Fruit fly (Drosophila melanogaster): ENCODE data around the gene GXIVsPLA2.

DNA sequence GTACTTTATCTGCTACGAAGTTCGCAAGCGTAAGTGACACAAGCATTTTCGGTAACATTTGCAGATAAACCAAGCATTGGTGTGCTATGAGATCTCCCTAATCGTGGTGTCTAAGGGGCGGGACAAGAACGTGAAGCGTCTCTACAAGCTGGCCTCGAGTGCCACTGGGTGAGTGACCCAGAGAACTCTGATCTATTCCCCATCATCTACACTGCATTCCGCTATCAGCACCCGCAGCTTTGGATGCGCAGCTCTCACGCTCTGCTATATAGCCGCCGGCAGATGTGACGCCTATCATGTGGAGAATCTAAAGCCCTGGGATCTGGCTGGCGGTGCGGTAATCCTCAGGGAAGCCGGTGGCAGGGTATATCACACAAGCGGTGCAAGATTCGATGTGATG is 24.3 kb downstream of the GXIVsPLA2 start:
- TF ChIP-seq Sox102F (GFP tag; optimal IDR thresholded peaks at IDR 0.05) (no peak), acj6 (GFP tag; optimal IDR thresholded peaks at IDR 0.05) (no peak), CG11294 (GFP tag; IDR thresholded peaks at IDR 0.05) (no peak), Lpt (GFP tag; optimal IDR thresholded peaks at IDR 0.05) (no peak), Gug (GFP tag; IDR thresholded peaks at IDR 0.05) (no peak), CG16779 (tag; optimal IDR thresholded peaks at IDR 0.05) (no peak), CG3919 (GFP tag; optimal IDR thresholded peaks at IDR 0.05) (no peak), Ets21C (GFP tag; optimal IDR thresholded peaks at IDR 0.05) (no peak)

Data from whole organism, prepupa.